Fruit fly (Drosophila melanogaster) whole organism: Measurements from ENCODE around the gene CG9590.

ENCODE experiments used
- CG8478 ChIP-seq: fragments of >200 bp; optimal IDR thresholded peaks from 2 replicates; lab custom pipeline; 2018; ENCODE audit warnings: inconsistent platforms
- Dll ChIP-seq: fragments of >200 bp; optimal IDR thresholded peaks from 2 replicates; lab custom pipeline; 2017
- EcR ChIP-seq, 2 experiments: fragments of >200 bp; optimal IDR thresholded peaks; 2 replicates each; lab custom pipeline; 2017; ENCODE audit warnings: missing biosample characterization in 2 of 2, missing genetic modification characterization in 2 of 2, missing genetic modification reagents in 2 of 2
- pan ChIP-seq: fragments of >200 bp; optimal IDR thresholded peaks from 2 replicates; lab custom pipeline; 2017
- psq ChIP-seq: fragments of >200 bp; optimal IDR thresholded peaks from 2 replicates; lab custom pipeline; 2017
- usp ChIP-seq: fragments of >200 bp; optimal IDR thresholded peaks from 2 replicates; lab custom pipeline; 2017; ENCODE audit warnings: missing biosample characterization, missing genetic modification characterization, mixed read lengths

- TF ChIP-seq usp (GFP tag; lab: Kevin White, UChicago) (no peak), psq (lab: Kevin White, UChicago) (no peak), pan (lab: Kevin White, UChicago) (no peak), Dll (lab: Kevin White, UChicago) (no peak), CG8478 (lab: Kevin White, UChicago) (no peak), EcR (GFP tag; optimal IDR thresholded peaks at IDR 0.05; lab: Kevin White, UChicago) (no peak)
Measured at dm6 chr3R:15814150-15814549, 27.6 kb downstream of the CG9590 start.
